Worm (Caenorhabditis elegans): ENCODE measurements around the gene ZK792.1.

ce11 chrIV:11710331-11710730 lies 50.7 kb downstream of the ZK792.1 start:
- TF ChIP-seq flt-1 (GFP tag; IDR thresholded peaks at IDR 0.05) (no peak), ztf-23 (GFP tag; IDR thresholded peaks at IDR 0.05) (no peak), T22C8.4 (GFP tag; IDR thresholded peaks at IDR 0.05) (no peak)

All from whole organism, midembryonic.